Worm (Caenorhabditis elegans) whole organism, L2 larva: Measurements from ENCODE around the gene mif-2.

Experiments used
- egl-27 ChIP-seq: sonication (generic microtip); optimal IDR thresholded peaks from 3 replicates; lab custom pipeline; 2017; ENCODE audit warnings: missing biosample characterization, missing genetic modification reagents, missing genetic modification characterization
- nhr-237 ChIP-seq: fragments of 150-350 bp; optimal IDR thresholded peaks from 2 replicates; lab custom pipeline; 2014; ENCODE audit warnings: missing biosample characterization, missing genetic modification characterization

- no peak for TF ChIP-seq egl-27 (tag; lab: Kevin White, UChicago)
- no peak for TF ChIP-seq nhr-237
Observed at ce11 chrV:11978179-11978578, at the start of gene mif-2.
